Fruit fly (Drosophila melanogaster) whole organism, prepupa: Measurements from ENCODE around the gene CG5151.

Experiments used
- CG10631 ChIP-seq: fragments of 200-800 bp; sonication (Bioruptor generic); optimal IDR thresholded peaks from 2 replicates; lab custom pipeline; 2016; ENCODE audit warnings: missing biosample characterization, missing genetic modification characterization
- CG11294 ChIP-seq: fragments of 200-800 bp; sonication (Bioruptor generic); IDR thresholded peaks from 2 replicates; pipeline ENCODE4 v1.3.6; 2022; ENCODE audit warnings: missing biosample characterization, missing genetic modification characterization
- CG11762 ChIP-seq: fragments of 200-800 bp; sonication (Bioruptor generic); optimal IDR thresholded peaks from 3 replicates; lab custom pipeline; 2016; ENCODE audit warnings: missing biosample characterization, missing genetic modification characterization; ENCODE audit not compliant: insufficient read depth
- CG11902 ChIP-seq: fragments of 200-800 bp; sonication (Bioruptor generic); optimal IDR thresholded peaks from 3 replicates; lab custom pipeline; 2016; ENCODE audit warnings: missing biosample characterization, missing genetic modification characterization
- CG15336 ChIP-seq: fragments of 200-800 bp; sonication (Bioruptor generic); IDR thresholded peaks from 2 replicates; pipeline ENCODE4 v1.3.6; 2022; ENCODE audit warnings: missing biosample characterization, missing genetic modification characterization
- CG16779 ChIP-seq: fragments of 200-800 bp; sonication (Bioruptor generic); optimal IDR thresholded peaks from 3 replicates; lab custom pipeline; 2017; ENCODE audit warnings: missing biosample characterization, mild to moderate bottlenecking, missing genetic modification characterization
- CG3032 ChIP-seq: fragments of 200-800 bp; optimal IDR thresholded peaks from 2 replicates; lab custom pipeline; 2019; ENCODE audit warnings: missing biosample characterization, mild to moderate bottlenecking, missing genetic modification characterization, moderate library complexity
- CG31627 ChIP-seq: fragments of 200-800 bp; sonication (Bioruptor generic); optimal IDR thresholded peaks from 3 replicates; lab custom pipeline; 2016; ENCODE audit warnings: missing biosample characterization, missing genetic modification characterization
- CG32006 ChIP-seq: fragments of 200-800 bp; sonication (Bioruptor generic); optimal IDR thresholded peaks from 3 replicates; lab custom pipeline; 2017; ENCODE audit warnings: missing biosample characterization, mild to moderate bottlenecking, missing genetic modification characterization
- CG34406 ChIP-seq: fragments of 200-800 bp; sonication (Bioruptor generic); optimal IDR thresholded peaks from 3 replicates; lab custom pipeline; 2016; ENCODE audit warnings: missing biosample characterization, missing genetic modification characterization
- CG3919 ChIP-seq: fragments of 200-800 bp; sonication (Bioruptor generic); optimal IDR thresholded peaks from 3 replicates; lab custom pipeline; 2016; ENCODE audit warnings: missing biosample characterization, missing genetic modification characterization
- CG4318 ChIP-seq: fragments of 200-800 bp; sonication (Bioruptor generic); optimal IDR thresholded peaks from 3 replicates; lab custom pipeline; 2017; ENCODE audit warnings: missing biosample characterization, mild to moderate bottlenecking, missing genetic modification characterization
- CG6163 ChIP-seq: fragments of 200-800 bp; sonication (Bioruptor generic); IDR thresholded peaks from 3 replicates; pipeline ENCODE4 v1.3.6; 2022; ENCODE audit warnings: missing biosample characterization, missing genetic modification characterization
- CG6276 ChIP-seq: fragments of 200-800 bp; sonication (Bioruptor generic); optimal IDR thresholded peaks from 2 replicates; lab custom pipeline; 2017; ENCODE audit warnings: missing biosample characterization, mild to moderate bottlenecking, missing genetic modification characterization
- CG6792 ChIP-seq: fragments of 200-800 bp; sonication (Bioruptor generic); optimal IDR thresholded peaks from 3 replicates; lab custom pipeline; 2016; ENCODE audit warnings: missing biosample characterization, missing genetic modification characterization
- CG6808 ChIP-seq: fragments of 200-800 bp; sonication (Bioruptor generic); optimal IDR thresholded peaks from 3 replicates; lab custom pipeline; 2017; ENCODE audit warnings: missing biosample characterization, missing genetic modification characterization, mild to moderate bottlenecking, moderate library complexity, missing genetic modification reagents
- CG6854 ChIP-seq: fragments of 200-800 bp; sonication (Bioruptor generic); optimal IDR thresholded peaks from 2 replicates; lab custom pipeline; 2017; ENCODE audit warnings: missing biosample characterization, mild to moderate bottlenecking, missing genetic modification characterization
- CG7368 ChIP-seq: fragments of 200-800 bp; sonication (Bioruptor generic); optimal IDR thresholded peaks from 3 replicates; lab custom pipeline; 2016; ENCODE audit warnings: missing biosample characterization, missing genetic modification characterization
- CG8319 ChIP-seq: fragments of 200-800 bp; sonication (Bioruptor generic); optimal IDR thresholded peaks from 3 replicates; lab custom pipeline; 2016; ENCODE audit warnings: missing biosample characterization, missing genetic modification characterization
- CG8632 ChIP-seq: fragments of 200-800 bp; sonication (Bioruptor generic); optimal IDR thresholded peaks from 3 replicates; lab custom pipeline; 2016; ENCODE audit warnings: missing biosample characterization, missing genetic modification characterization
- CG9139 ChIP-seq: fragments of 200-800 bp; sonication (Bioruptor generic); optimal IDR thresholded peaks from 3 replicates; lab custom pipeline; 2017; ENCODE audit warnings: missing biosample characterization, mild to moderate bottlenecking, missing genetic modification characterization
- Eip78C ChIP-seq: fragments of 200-800 bp; sonication (Bioruptor generic); peaks from one replicate; lab custom pipeline; 2016; ENCODE audit warnings: missing biosample characterization, missing genetic modification characterization
- Eip93F ChIP-seq: fragments of 200-800 bp; sonication (Bioruptor generic); optimal IDR thresholded peaks from 2 replicates; lab custom pipeline; 2016; ENCODE audit warnings: missing biosample characterization, mild to moderate bottlenecking, missing genetic modification characterization
- Ets21C ChIP-seq: fragments of 200-800 bp; sonication (Bioruptor generic); optimal IDR thresholded peaks from 3 replicates; lab custom pipeline; 2016; ENCODE audit warnings: missing biosample characterization, missing genetic modification characterization
- Ets96B ChIP-seq: fragments of 200-800 bp; optimal IDR thresholded peaks from 2 replicates; lab custom pipeline; 2019; ENCODE audit warnings: missing biosample characterization, mild to moderate bottlenecking, missing genetic modification characterization, moderate library complexity
- Gug ChIP-seq: fragments of 200-800 bp; sonication (Bioruptor generic); IDR thresholded peaks from 2 replicates; pipeline ENCODE4 v1.3.6; 2022; ENCODE audit warnings: missing biosample characterization, missing genetic modification characterization
- Hr38 ChIP-seq: sonication (Bioruptor generic); optimal IDR thresholded peaks from 2 replicates; lab custom pipeline; 2016; ENCODE audit warnings: missing biosample characterization, missing genetic modification characterization
- Hr39 ChIP-seq: fragments of 200-800 bp; sonication (Bioruptor generic); optimal IDR thresholded peaks from 2 replicates; lab custom pipeline; 2016; ENCODE audit warnings: missing biosample characterization, missing genetic modification characterization
- Hr4 ChIP-seq: fragments of 200-800 bp; sonication (Bioruptor generic); optimal IDR thresholded peaks from 3 replicates; lab custom pipeline; 2016; ENCODE audit warnings: missing biosample characterization, missing genetic modification characterization
- Met ChIP-seq: fragments of 200-800 bp; sonication (Bioruptor generic); optimal IDR thresholded peaks from 3 replicates; lab custom pipeline; 2016; ENCODE audit warnings: missing biosample characterization, missing genetic modification characterization
- OdsH ChIP-seq: fragments of 200-800 bp; sonication (Bioruptor generic); optimal IDR thresholded peaks from 3 replicates; lab custom pipeline; 2016; ENCODE audit warnings: missing biosample characterization, missing genetic modification characterization
- Smox ChIP-seq: fragments of 200-800 bp; sonication (Bioruptor generic); optimal IDR thresholded peaks from 3 replicates; lab custom pipeline; 2016; ENCODE audit warnings: missing biosample characterization, missing genetic modification characterization
- Sox15 ChIP-seq: fragments of 200-800 bp; sonication (Bioruptor generic); optimal IDR thresholded peaks from 3 replicates; lab custom pipeline; 2016; ENCODE audit warnings: missing biosample characterization, missing genetic modification characterization
- achi ChIP-seq: fragments of 200-800 bp; sonication (Bioruptor generic); optimal IDR thresholded peaks from 3 replicates; lab custom pipeline; 2016; ENCODE audit warnings: missing biosample characterization, missing genetic modification characterization
- acj6 ChIP-seq: fragments of 200-800 bp; sonication (Bioruptor generic); optimal IDR thresholded peaks from 3 replicates; lab custom pipeline; 2016; ENCODE audit warnings: missing biosample characterization, missing genetic modification characterization
- cyc ChIP-seq: fragments of 200-800 bp; sonication (Bioruptor generic); optimal IDR thresholded peaks from 3 replicates; lab custom pipeline; 2016; ENCODE audit warnings: missing biosample characterization, missing genetic modification characterization
- dac ChIP-seq: fragments of 200-800 bp; sonication (Bioruptor generic); optimal IDR thresholded peaks from 2 replicates; lab custom pipeline; 2017; ENCODE audit warnings: missing biosample characterization, mild to moderate bottlenecking, missing genetic modification characterization
- dsx ChIP-seq: fragments of 200-800 bp; optimal IDR thresholded peaks from 3 replicates; lab custom pipeline; 2019; ENCODE audit warnings: missing biosample characterization, mild to moderate bottlenecking, missing genetic modification characterization, moderate library complexity; ENCODE audit not compliant: poor library complexity, severe bottlenecking
- eg ChIP-seq: fragments of 200-800 bp; sonication (Bioruptor generic); IDR thresholded peaks from 3 replicates; pipeline ENCODE4 v1.3.6; 2022; ENCODE audit warnings: missing biosample characterization, missing genetic modification characterization
- esn ChIP-seq: fragments of 200-800 bp; sonication (Bioruptor generic); optimal IDR thresholded peaks from 2 replicates; lab custom pipeline; 2016; ENCODE audit warnings: missing biosample characterization, mild to moderate bottlenecking, missing genetic modification characterization, moderate library complexity
- fd59A ChIP-seq: fragments of 200-800 bp; sonication (Bioruptor generic); optimal IDR thresholded peaks from 2 replicates; lab custom pipeline; 2017; ENCODE audit warnings: missing biosample characterization, mild to moderate bottlenecking, missing genetic modification characterization, missing genetic modification reagents
- fkh ChIP-seq: fragments of 200-800 bp; sonication (Bioruptor generic); optimal IDR thresholded peaks from 3 replicates; lab custom pipeline; 2017; ENCODE audit warnings: missing biosample characterization, mild to moderate bottlenecking, missing genetic modification characterization, moderate library complexity
- lz ChIP-seq: fragments of 200-800 bp; sonication (Bioruptor generic); optimal IDR thresholded peaks from 3 replicates; lab custom pipeline; 2016; ENCODE audit warnings: missing biosample characterization, missing genetic modification characterization
- net ChIP-seq: fragments of 200-800 bp; sonication (Bioruptor generic); optimal IDR thresholded peaks from 3 replicates; lab custom pipeline; 2016; ENCODE audit warnings: missing biosample characterization, missing genetic modification characterization
- pdm3 ChIP-seq: fragments of 200-800 bp; sonication (Bioruptor generic); optimal IDR thresholded peaks from 3 replicates; lab custom pipeline; 2016; ENCODE audit warnings: missing biosample characterization, missing genetic modification characterization
- salr ChIP-seq, 2 experiments: fragments of 200-800 bp; sonication (Bioruptor generic); optimal IDR thresholded peaks; 3 replicates each; lab custom pipeline; 2016 to 2018; ENCODE audit warnings: missing biosample characterization in 2 of 2, missing genetic modification characterization in 2 of 2, mild to moderate bottlenecking in 1 of 2
- spab ChIP-seq: fragments of 200-800 bp; sonication (Bioruptor generic); optimal IDR thresholded peaks from 2 replicates; lab custom pipeline; 2017; ENCODE audit warnings: missing biosample characterization, mild to moderate bottlenecking, missing genetic modification characterization, missing genetic modification reagents
- ss ChIP-seq, 2 experiments: fragments of 200-800 bp; sonication (Bioruptor generic); optimal IDR thresholded peaks; 2 replicates in 1 of 2; 3 replicates in 1 of 2; lab custom pipeline; 2017 to 2018; ENCODE audit warnings: mild to moderate bottlenecking in 2 of 2, missing biosample characterization in 2 of 2, missing genetic modification characterization in 2 of 2, moderate library complexity in 1 of 2
- svp ChIP-seq: fragments of 200-800 bp; sonication (Bioruptor generic); peaks from one replicate; lab custom pipeline; 2016; ENCODE audit warnings: missing biosample characterization, missing genetic modification characterization
- topi ChIP-seq: fragments of 200-800 bp; sonication (Bioruptor generic); optimal IDR thresholded peaks from 3 replicates; lab custom pipeline; 2016; ENCODE audit warnings: missing biosample characterization, missing genetic modification characterization
- vri ChIP-seq: fragments of 200-800 bp; sonication (Bioruptor generic); optimal IDR thresholded peaks from 3 replicates; lab custom pipeline; 2016; ENCODE audit warnings: missing biosample characterization, mild to moderate bottlenecking, missing genetic modification characterization

The CG5151 gene

DNA sequence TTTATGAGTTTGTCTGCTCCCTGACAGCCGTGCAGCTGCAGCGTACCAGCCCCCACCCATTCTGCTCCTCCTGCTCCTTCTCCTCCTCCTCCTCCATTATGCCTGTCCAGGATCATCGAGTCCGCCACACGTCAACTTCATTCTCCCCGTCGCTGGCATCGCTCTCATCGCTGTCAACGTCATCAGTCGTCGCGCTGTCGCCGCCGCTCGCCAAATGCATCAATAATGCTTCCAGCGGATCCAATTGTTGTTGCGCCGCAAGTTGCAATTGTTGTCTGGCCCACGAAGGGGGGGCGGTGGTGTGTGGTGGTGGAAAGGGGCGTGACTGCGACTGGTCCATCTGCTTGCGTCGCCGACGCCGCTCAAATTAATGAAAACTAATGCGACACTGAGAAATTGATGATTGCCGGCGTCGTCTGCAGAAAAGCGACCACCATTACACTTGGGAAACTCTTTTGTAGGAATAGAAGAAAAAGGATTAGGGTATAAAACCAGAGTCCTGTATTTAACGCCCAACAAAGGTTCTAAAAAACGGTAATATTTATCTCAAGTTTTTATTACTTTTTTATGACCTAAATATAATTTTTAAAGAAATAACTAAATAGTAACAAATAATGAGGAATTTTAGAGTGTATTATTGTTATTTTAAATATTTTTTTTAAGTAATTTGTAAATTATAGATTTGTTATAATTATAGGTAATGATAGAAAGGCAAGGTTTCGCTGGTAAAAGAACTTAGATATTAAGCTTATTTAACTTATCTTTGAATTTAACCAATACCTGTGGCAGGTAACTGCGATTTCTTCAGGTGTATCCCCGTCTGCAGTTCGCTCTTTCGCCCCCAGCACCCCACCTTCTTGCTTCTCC, 24.8 kb upstream of the CG5151 start:
- TF ChIP-seq Gug = no peak
- peak; percentile 36 for TF ChIP-seq lz (GFP tag; lab: Kevin White, UChicago)
- no peak for TF ChIP-seq CG11762 (GFP tag; lab: Kevin White, UChicago)
- no peak for TF ChIP-seq Sox15 (GFP tag; lab: Kevin White, UChicago)
- no peak for TF ChIP-seq CG6854
- TF ChIP-seq Ets96B (tag; lab: Kevin White, UChicago) = peak; percentile 60
- TF ChIP-seq Hr4 (GFP tag; lab: Kevin White, UChicago) = no peak
- TF ChIP-seq cyc (GFP tag; lab: Kevin White, UChicago) = no peak
- peak; percentile 42 for TF ChIP-seq CG32006 (GFP tag; lab: Kevin White, UChicago)
- TF ChIP-seq Hr38 = no peak
- no peak for TF ChIP-seq salr (GFP tag; optimal IDR thresholded peaks at IDR 0.05; lab: Kevin White, UChicago)
- TF ChIP-seq CG8632 (GFP tag; lab: Kevin White, UChicago) = no peak
- TF ChIP-seq CG10631 (GFP tag; lab: Kevin White, UChicago) = peak; percentile 64
- peak; percentile 1 for TF ChIP-seq CG8319 (GFP tag; lab: Kevin White, UChicago)
- TF ChIP-seq Ets21C = no peak
- TF ChIP-seq net (GFP tag; lab: Kevin White, UChicago) = no peak
- no peak for TF ChIP-seq CG16779 (tag; lab: Kevin White, UChicago)
- peak; percentile 56 for TF ChIP-seq Met (GFP tag; lab: Kevin White, UChicago)
- no peak for TF ChIP-seq eg (GFP tag; lab: Robert Waterston, UW)
- peak; percentile 42 for TF ChIP-seq CG3919 (GFP tag; lab: Kevin White, UChicago)
- peak; percentile 34 for TF ChIP-seq dsx (GFP tag; lab: Kevin White, UChicago)
- peak; percentile 30 for TF ChIP-seq achi (GFP tag; lab: Kevin White, UChicago)
- no peak for TF ChIP-seq Eip93F (GFP tag; lab: Kevin White, UChicago)
- TF ChIP-seq fkh (GFP tag; lab: Kevin White, UChicago) = no peak
- TF ChIP-seq CG15336 (GFP tag; lab: Robert Waterston, UW) = no peak
- peak; percentile 47 for TF ChIP-seq OdsH (GFP tag; lab: Kevin White, UChicago)
- peak; percentile 46 for TF ChIP-seq acj6 (GFP tag; lab: Kevin White, UChicago)
- peak; percentile 18 for TF ChIP-seq CG6792 (GFP tag; lab: Kevin White, UChicago)
- TF ChIP-seq CG11294 = no peak
- TF ChIP-seq CG4318 (GFP tag; lab: Kevin White, UChicago) = peak; percentile 1
- peak; percentile 1 for TF ChIP-seq CG31627 (GFP tag; lab: Kevin White, UChicago)
- peak; percentile 56 for TF ChIP-seq esn
- peak; percentile 79 for TF ChIP-seq svp (GFP tag; lab: Kevin White, UChicago)
- TF ChIP-seq Eip78C (GFP tag; lab: Kevin White, UChicago) = peak; percentile 70
- TF ChIP-seq fd59A (GFP tag; lab: Kevin White, UChicago) = peak; percentile 3
- TF ChIP-seq CG7368 (GFP tag; lab: Kevin White, UChicago) = peak; percentile 15
- no peak for TF ChIP-seq vri (GFP tag; lab: Kevin White, UChicago)
- TF ChIP-seq CG6276 (GFP tag; lab: Kevin White, UChicago) = no peak
- TF ChIP-seq ss (GFP tag; optimal IDR thresholded peaks at IDR 0.05; lab: Kevin White, UChicago) = peak; percentile 39 to 40
- peak; percentile 9 for TF ChIP-seq Hr39 (GFP tag; lab: Kevin White, UChicago)
- TF ChIP-seq CG34406 (GFP tag; lab: Kevin White, UChicago) = peak; percentile 19
- TF ChIP-seq CG11902 = no peak
- peak; percentile 25 for TF ChIP-seq pdm3 (GFP tag; lab: Kevin White, UChicago)
- TF ChIP-seq CG6808 (GFP tag; lab: Kevin White, UChicago) = peak; percentile 64
- peak; percentile 63 for TF ChIP-seq CG3032
- TF ChIP-seq CG6163 = no peak
- TF ChIP-seq Smox = peak; percentile 0
- TF ChIP-seq topi = peak; percentile 33
- no peak for TF ChIP-seq CG9139 (GFP tag; lab: Kevin White, UChicago)
- no peak for TF ChIP-seq dac (GFP tag; lab: Kevin White, UChicago)
- TF ChIP-seq spab = peak; percentile 67
